Worm (Caenorhabditis elegans) whole organism, young adult: ENCODE data around the gene tig-2.

Experiments used
- F10E7.11 ChIP-seq: sonication (generic microtip); optimal IDR thresholded peaks from 2 replicates; lab custom pipeline; 2017; ENCODE audit warnings: mild to moderate bottlenecking, missing genetic modification characterization, moderate library complexity, missing compliant biosample characterization
- atf-7 ChIP-seq: sonication (generic microtip); optimal IDR thresholded peaks from 2 replicates; lab custom pipeline; 2017; ENCODE audit warnings: mild to moderate bottlenecking, missing genetic modification characterization, missing compliant biosample characterization
- athp-1 ChIP-seq: sonication (generic microtip); optimal IDR thresholded peaks from 2 replicates; lab custom pipeline; 2017; ENCODE audit warnings: mild to moderate bottlenecking, missing genetic modification characterization, missing compliant biosample characterization
- attf-6 ChIP-seq: fragments of 200-800 bp; sonication (Bioruptor generic); IDR thresholded peaks from 2 replicates; pipeline ENCODE4 v1.3.6; 2022; ENCODE audit warnings: missing genetic modification reagents, missing genetic modification characterization, missing compliant biosample characterization
- ceh-100 ChIP-seq: fragments of 200-800 bp; sonication (Bioruptor generic); IDR thresholded peaks from 2 replicates; pipeline ENCODE4 v1.3.6; 2022; ENCODE audit warnings: missing genetic modification reagents, missing genetic modification characterization, missing compliant biosample characterization
- efl-1 ChIP-seq: fragments of 150-350 bp; optimal IDR thresholded peaks from 2 replicates; lab custom pipeline; 2014; ENCODE audit warnings: missing biosample characterization, missing genetic modification reagents, missing genetic modification characterization
- hmg-20 ChIP-seq: fragments of 200-800 bp; sonication (Bioruptor generic); IDR thresholded peaks from 2 replicates; pipeline ENCODE4 v1.3.6; 2022; ENCODE audit warnings: missing genetic modification reagents, missing genetic modification characterization, missing compliant biosample characterization
- madf-6 ChIP-seq: fragments of 200-800 bp; sonication (Bioruptor generic); IDR thresholded peaks from 2 replicates; pipeline ENCODE4 v1.3.6; 2022; ENCODE audit warnings: missing genetic modification reagents, missing genetic modification characterization, missing compliant biosample characterization
- madf-8 ChIP-seq: fragments of 200-800 bp; sonication (Bioruptor generic); conservative IDR thresholded peaks from 2 replicates; pipeline ENCODE4 v1.3.6; 2022; ENCODE audit warnings: missing genetic modification reagents, missing genetic modification characterization, missing compliant biosample characterization
- nhr-179 ChIP-seq: sonication (generic microtip); optimal IDR thresholded peaks from 2 replicates; lab custom pipeline; 2016; ENCODE audit warnings: mild to moderate bottlenecking, missing genetic modification characterization, missing compliant biosample characterization
- rpc-1 ChIP-seq, 2 experiments: fragments of 150-350 bp in 1 of 2; sonication (generic microtip) in 1 of 2; optimal IDR thresholded peaks; 2 replicates each; lab custom pipeline; 2014 to 2018; ENCODE audit warnings: missing biosample characterization in 1 of 2, missing genetic modification characterization in 1 of 2, missing genetic modification reagents in 1 of 2, missing genotype in 1 of 2
- tlf-1 ChIP-seq: fragments of 200-800 bp; sonication (Bioruptor generic); optimal IDR thresholded peaks from 2 replicates; lab custom pipeline; 2018; ENCODE audit warnings: mild to moderate bottlenecking, missing genetic modification characterization, missing compliant biosample characterization
- ztf-22 ChIP-seq: fragments of 200-800 bp; sonication (Bioruptor generic); optimal IDR thresholded peaks from 2 replicates; lab custom pipeline; 2018; ENCODE audit warnings: mild to moderate bottlenecking, missing genetic modification characterization, moderate library complexity, missing compliant biosample characterization

Gene tig-2

DNA sequence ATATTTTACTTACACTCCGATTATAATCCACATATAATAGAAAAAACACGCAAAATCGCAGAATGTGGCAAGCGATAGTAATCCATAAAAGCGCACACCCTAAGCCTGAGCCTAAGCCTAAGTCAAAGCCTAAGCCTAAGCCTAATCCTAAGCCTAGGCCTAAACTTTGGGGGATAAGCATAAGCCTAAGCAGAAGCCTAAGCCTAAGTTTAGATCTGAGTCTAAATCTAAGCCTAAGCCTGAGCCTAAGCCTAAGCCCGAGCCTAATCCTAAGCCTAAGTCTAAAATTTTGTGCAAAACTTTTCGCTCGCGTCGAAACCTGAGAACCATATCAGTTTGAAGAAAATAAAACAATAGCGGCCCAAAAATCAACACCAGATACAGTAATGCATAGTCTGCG, 45.8 kb downstream of the tig-2 start:
- TF ChIP-seq ceh-100 (GFP tag; lab: Robert Waterston, UW) (no peak), hmg-20 (no peak)

DNA sequence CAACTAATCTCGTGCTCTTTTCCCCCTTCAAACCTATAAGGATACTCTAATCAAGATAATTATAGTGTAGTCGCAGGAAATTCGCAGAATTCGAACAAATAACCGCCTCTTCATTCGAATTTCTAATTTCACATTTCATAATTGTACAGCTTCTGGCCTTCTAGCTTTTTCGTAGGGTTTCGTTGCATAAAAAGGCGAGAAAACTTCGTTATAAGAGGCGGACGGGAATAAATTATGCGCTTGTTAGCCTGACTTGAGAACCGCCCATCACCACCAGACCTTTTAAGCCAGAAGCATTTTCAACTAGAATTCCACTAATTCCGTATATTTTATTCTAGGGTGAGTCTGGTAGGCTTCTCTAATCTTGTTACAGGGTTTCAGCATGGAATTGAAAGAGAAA, 48.3 kb downstream of the tig-2 start, which contains the start of gene K03B4.4:
K03B4.4 (plus strand) TSS at position 301 of the 400 bp plus-strand sequence.
- TF ChIP-seq F10E7.11 (tag; lab: Kevin White, UChicago), result no peak
- no peak for TF ChIP-seq atf-7 (tag; lab: Kevin White, UChicago)
- TF ChIP-seq nhr-179 (tag; lab: Kevin White, UChicago), result no peak
- TF ChIP-seq efl-1 (GFP tag; lab: Kevin White, UChicago), result no peak
- no peak for TF ChIP-seq attf-6 (GFP tag; lab: Robert Waterston, UW)
- no peak for TF ChIP-seq rpc-1 (optimal IDR thresholded peaks at IDR 0.05; lab: Kevin White, UChicago)
- no peak for TF ChIP-seq rpc-1 (tag; optimal IDR thresholded peaks at IDR 0.05; lab: Kevin White, UChicago)

DNA sequence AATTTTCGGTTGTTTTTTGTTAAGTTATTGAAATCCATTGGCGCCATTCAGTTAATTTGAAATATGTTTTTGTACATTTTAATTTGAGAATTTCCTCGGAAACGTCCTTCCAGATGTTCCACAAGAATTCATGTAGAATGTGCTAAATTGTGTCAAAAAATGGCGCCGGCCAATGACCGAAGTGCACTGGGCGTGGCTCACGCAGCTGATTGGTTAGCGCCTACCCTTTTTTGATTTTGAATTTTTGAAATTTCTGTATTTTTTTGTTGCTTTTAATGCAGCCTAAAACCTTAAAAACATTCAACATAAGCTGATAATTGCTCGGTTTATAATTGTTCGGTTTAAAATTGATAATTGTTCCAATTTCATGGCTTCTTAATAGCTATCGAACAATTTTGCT, 53.1 kb downstream of the tig-2 start:
- TF ChIP-seq madf-6 (GFP tag; lab: Robert Waterston, UW) (no peak), tlf-1 (no peak), F10E7.11 (tag; lab: Kevin White, UChicago) (no peak), madf-8 (no peak), athp-1 (tag; lab: Kevin White, UChicago) (no peak), ztf-22 (no peak)
- TF ChIP-seq, all 124 proteins: peak for 0
